Worm (Caenorhabditis elegans) whole organism, young adult: Measurements from ENCODE around the gene W04D2.4.

Source experiments
- dox-1 ChIP-seq: fragments of 200-800 bp; sonication (Bioruptor generic); IDR thresholded peaks from 2 replicates; pipeline ENCODE4 v1.3.6; 2022; ENCODE audit warnings: missing genetic modification reagents, missing genetic modification characterization, missing compliant biosample characterization
- hlh-26 ChIP-seq: fragments of 200-800 bp; sonication (Bioruptor generic); conservative IDR thresholded peaks from 2 replicates; pipeline ENCODE4 v1.3.6; 2022; ENCODE audit warnings: missing genetic modification reagents, missing genetic modification characterization, missing compliant biosample characterization
- mxl-1 ChIP-seq: sonication (generic microtip); optimal IDR thresholded peaks from 2 replicates; lab custom pipeline; 2016; ENCODE audit warnings: missing genetic modification characterization, missing compliant biosample characterization
- nhr-120 ChIP-seq: fragments of 200-800 bp; sonication (Bioruptor generic); IDR thresholded peaks from 2 replicates; pipeline ENCODE4 v1.3.6; 2022; ENCODE audit warnings: missing genetic modification characterization, missing compliant biosample characterization
- unc-62 ChIP-seq: fragments of 150-350 bp; optimal IDR thresholded peaks from 2 replicates; lab custom pipeline; 2014; ENCODE audit warnings: missing biosample characterization, missing genetic modification reagents, missing genetic modification characterization
- ztf-6 ChIP-seq: fragments of 200-800 bp; sonication (Bioruptor generic); IDR thresholded peaks from 2 replicates; pipeline ENCODE4 v1.3.6; 2022; ENCODE audit warnings: missing genetic modification reagents, missing genetic modification characterization, missing compliant biosample characterization

ce11 chrV:12540018-12540417 is 42.5 kb upstream of the W04D2.4 start:
- TF ChIP-seq hlh-26 (no peak), unc-62 (no peak), ztf-6 (GFP tag; lab: Robert Waterston, UW) (no peak), mxl-1 (tag; lab: Kevin White, UChicago) (no peak), dox-1 (GFP tag; lab: Robert Waterston, UW) (no peak), nhr-120 (GFP tag; lab: Robert Waterston, UW) (no peak)
